Worm (Caenorhabditis elegans) whole organism, L1 larva: ENCODE measurements around the gene del-5.

Source experiments
- aly-2 ChIP-seq: fragments of 150-350 bp; optimal IDR thresholded peaks from 2 replicates; lab custom pipeline; 2014; ENCODE audit warnings: missing biosample characterization, missing genetic modification characterization
- ama-1 ChIP-seq: fragments of 150-350 bp; optimal IDR thresholded peaks from 2 replicates; lab custom pipeline; 2014
- egl-27 ChIP-seq, 2 experiments: fragments of 150-350 bp in 1 of 2; sonication (generic microtip); optimal IDR thresholded peaks; 3 replicates each; lab custom pipeline; 2017 to 2018; ENCODE audit warnings: missing biosample characterization in 2 of 2, missing genetic modification characterization in 2 of 2, missing genetic modification reagents in 2 of 2
- fkh-10 ChIP-seq: sonication (generic microtip); optimal IDR thresholded peaks from 2 replicates; lab custom pipeline; 2017; ENCODE audit warnings: missing biosample characterization, missing genetic modification reagents, missing genetic modification characterization
- lin-15B ChIP-seq: fragments of 150-350 bp; sonication (generic microtip); optimal IDR thresholded peaks from 3 replicates; lab custom pipeline; 2014; ENCODE audit warnings: missing biosample characterization, missing genetic modification characterization
- lin-35 ChIP-seq, 2 experiments: fragments of 150-350 bp; optimal IDR thresholded peaks; 2 replicates each; lab custom pipeline; 2014; ENCODE audit warnings: missing biosample characterization in 2 of 2, missing genetic modification characterization in 2 of 2, missing genetic modification reagents in 2 of 2
- nhr-19 ChIP-seq: fragments of 200-800 bp; sonication (Bioruptor generic); conservative IDR thresholded peaks from 2 replicates; pipeline ENCODE4 v1.3.6; 2022; ENCODE audit warnings: missing genetic modification characterization, missing compliant biosample characterization
- nhr-237 ChIP-seq: fragments of 150-350 bp; optimal IDR thresholded peaks from 2 replicates; lab custom pipeline; 2014; ENCODE audit warnings: missing biosample characterization, missing genetic modification characterization
- pqm-1 ChIP-seq: sonication (generic microtip); optimal IDR thresholded peaks from 3 replicates; lab custom pipeline; 2017; ENCODE audit warnings: missing biosample characterization, missing genetic modification characterization
- sup-37 ChIP-seq: fragments of 200-800 bp; sonication (Bioruptor generic); optimal IDR thresholded peaks from 2 replicates; lab custom pipeline; 2018; ENCODE audit warnings: mild to moderate bottlenecking, missing genetic modification characterization, missing compliant biosample characterization
- unc-62 ChIP-seq: fragments of 150-350 bp; optimal IDR thresholded peaks from 2 replicates; lab custom pipeline; 2014; ENCODE audit warnings: missing biosample characterization, missing genetic modification reagents, missing genetic modification characterization

ce11 chrX:10990159-10990854 is 17.7 kb downstream of the del-5 start:
- no peak for TF ChIP-seq nhr-237 (tag; lab: Kevin White, UChicago)
- TF ChIP-seq ama-1, result no peak
- no peak for TF ChIP-seq fkh-10 (GFP tag; lab: Kevin White, UChicago)
- TF ChIP-seq unc-62 (GFP tag; lab: Kevin White, UChicago), result no peak
- no peak for TF ChIP-seq lin-35 (GFP tag; optimal IDR thresholded peaks at IDR 0.05; lab: Kevin White, UChicago)
- no peak for TF ChIP-seq aly-2 (tag; lab: Kevin White, UChicago)
- no peak for TF ChIP-seq lin-15B (tag; lab: Kevin White, UChicago)
- no peak for TF ChIP-seq egl-27 (tag; optimal IDR thresholded peaks at IDR 0.05; lab: Kevin White, UChicago)
- TF ChIP-seq sup-37, result no peak
- no peak for TF ChIP-seq nhr-19 (GFP tag; lab: Robert Waterston, UW)
- no peak for TF ChIP-seq pqm-1 (tag; lab: Kevin White, UChicago)
